Worm (Caenorhabditis elegans) whole organism, young adult: ENCODE results near the gene T13B5.9.

ENCODE experiments used
- ceh-100 ChIP-seq: fragments of 200-800 bp; sonication (Bioruptor generic); IDR thresholded peaks from 2 replicates; pipeline ENCODE4 v1.3.6; 2022; ENCODE audit warnings: missing genetic modification reagents, missing genetic modification characterization, missing compliant biosample characterization
- dpl-1 ChIP-seq: fragments of 150-350 bp; optimal IDR thresholded peaks from 2 replicates; lab custom pipeline; 2014; ENCODE audit warnings: missing biosample characterization, missing genetic modification reagents, missing genetic modification characterization
- let-607 ChIP-seq, 2 experiments: fragments of 200-800 bp in 1 of 2; sonication (Bioruptor generic) in 1 of 2; sonication (generic microtip) in 1 of 2; optimal IDR thresholded peaks; 2 replicates each; lab custom pipeline; 2016 to 2018; ENCODE audit warnings: mild to moderate bottlenecking in 2 of 2, missing compliant biosample characterization in 2 of 2, missing genetic modification characterization in 2 of 2, moderate library complexity in 2 of 2, missing genotype in 1 of 2
- lin-54 ChIP-seq: fragments of 200-800 bp; sonication (Bioruptor generic); optimal IDR thresholded peaks from 2 replicates; lab custom pipeline; 2018; ENCODE audit warnings: mild to moderate bottlenecking, missing genetic modification characterization, missing compliant biosample characterization

- TF ChIP-seq let-607 (tag; optimal IDR thresholded peaks at IDR 0.05; lab: Kevin White, UChicago) (no peak), lin-54 (no peak), ceh-100 (GFP tag; lab: Robert Waterston, UW) (no peak), dpl-1 (GFP tag; lab: Kevin White, UChicago) (no peak)
Measured at ce11 chrII:1072106-1072505, 32.2 kb downstream of the T13B5.9 start, which contains the start of gene K02E7.4.
